Fruit fly (Drosophila melanogaster) whole organism, embryonic: ENCODE measurements around the gene CG13609.

Experiments
- Antp ChIP-seq: fragments of 200-800 bp; sonication (Bioruptor generic); optimal IDR thresholded peaks from 3 replicates; lab custom pipeline; 2016; ENCODE audit warnings: missing biosample characterization, missing genetic modification characterization
- CG10543 ChIP-seq: fragments of 200-800 bp; sonication (Bioruptor generic); optimal IDR thresholded peaks from 3 replicates; lab custom pipeline; 2017; ENCODE audit warnings: missing biosample characterization, mild to moderate bottlenecking, missing genetic modification characterization, moderate library complexity
- CG11560 ChIP-seq: fragments of 200-800 bp; sonication (Bioruptor generic); IDR thresholded peaks from 3 replicates; pipeline ENCODE4 v1.3.6; 2022; ENCODE audit warnings: missing biosample characterization, missing genetic modification characterization
- CG12236 ChIP-seq: fragments of 200-800 bp; sonication (Bioruptor generic); optimal IDR thresholded peaks from 2 replicates; lab custom pipeline; 2016; ENCODE audit warnings: missing biosample characterization, missing genetic modification characterization
- CG13287 ChIP-seq: fragments of 200-800 bp; sonication (Bioruptor generic); IDR thresholded peaks from 2 replicates; pipeline ENCODE4 v1.3.6; 2022; ENCODE audit warnings: missing biosample characterization, missing genetic modification characterization; ENCODE audit not compliant: partially characterized antibody
- CG14014 ChIP-seq: fragments of 200-800 bp; sonication (Bioruptor generic); IDR thresholded peaks from 2 replicates; pipeline ENCODE4 v1.3.6; 2022; ENCODE audit warnings: missing biosample characterization, missing genetic modification characterization
- CG15514 ChIP-seq: fragments of 200-800 bp; sonication (Bioruptor generic); optimal IDR thresholded peaks from 3 replicates; lab custom pipeline; 2017; ENCODE audit warnings: missing biosample characterization, missing genetic modification characterization, mild to moderate bottlenecking, moderate library complexity, missing genetic modification reagents
- CG17912 ChIP-seq: fragments of 200-800 bp; sonication (Bioruptor generic); optimal IDR thresholded peaks from 2 replicates; lab custom pipeline; 2018; ENCODE audit warnings: missing biosample characterization, mild to moderate bottlenecking, missing genetic modification characterization
- CG1832 ChIP-seq: fragments of 200-800 bp; sonication (Bioruptor generic); optimal IDR thresholded peaks from 2 replicates; lab custom pipeline; 2017; ENCODE audit warnings: missing biosample characterization, mild to moderate bottlenecking, missing genetic modification characterization, inconsistent platforms
- CG7987 ChIP-seq: fragments of 200-800 bp; sonication (Bioruptor generic); optimal IDR thresholded peaks from 2 replicates; lab custom pipeline; 2018; ENCODE audit warnings: missing biosample characterization, mild to moderate bottlenecking, missing genetic modification characterization, moderate library complexity
- CG8944 ChIP-seq: fragments of 200-800 bp; sonication (Bioruptor generic); optimal IDR thresholded peaks from 3 replicates; lab custom pipeline; 2016; ENCODE audit warnings: missing biosample characterization, missing genetic modification characterization
- CG9215 ChIP-seq: fragments of 200-800 bp; sonication (Bioruptor generic); IDR thresholded peaks from 2 replicates; pipeline ENCODE4 v1.3.6; 2022; ENCODE audit warnings: missing biosample characterization, missing genetic modification characterization
- CoRest ChIP-seq: fragments of 200-800 bp; sonication (Bioruptor generic); optimal IDR thresholded peaks from 3 replicates; lab custom pipeline; 2018; ENCODE audit warnings: missing biosample characterization, mild to moderate bottlenecking, missing genetic modification characterization, moderate library complexity
- E2f2 ChIP-seq: fragments of 200-800 bp; sonication (Bioruptor generic); IDR thresholded peaks from 2 replicates; pipeline ENCODE4 v1.3.6; 2022; ENCODE audit warnings: missing biosample characterization, missing genetic modification characterization
- Fer1 ChIP-seq: fragments of 200-800 bp; sonication (Bioruptor generic); optimal IDR thresholded peaks from 2 replicates; lab custom pipeline; 2017; ENCODE audit warnings: missing biosample characterization, mild to moderate bottlenecking, missing genetic modification characterization
- GATAe ChIP-seq: fragments of 200-800 bp; sonication (Bioruptor generic); conservative IDR thresholded peaks from 2 replicates; pipeline ENCODE4 v1.3.6; 2022; ENCODE audit warnings: missing biosample characterization, missing genetic modification characterization
- Hmr ChIP-seq: fragments of 200-800 bp; sonication (Bioruptor generic); optimal IDR thresholded peaks from 3 replicates; lab custom pipeline; 2017; ENCODE audit warnings: mild to moderate bottlenecking, missing biosample characterization, missing genetic modification reagents, missing genetic modification characterization
- Jarid2 ChIP-seq: fragments of 200-800 bp; sonication (Bioruptor generic); optimal IDR thresholded peaks from 3 replicates; lab custom pipeline; 2017; ENCODE audit warnings: mild to moderate bottlenecking, missing biosample characterization, missing genetic modification reagents, missing genetic modification characterization
- MBD-R2 ChIP-seq: fragments of 200-800 bp; sonication (Bioruptor generic); IDR thresholded peaks from 2 replicates; pipeline ENCODE4 v1.3.6; 2022; ENCODE audit warnings: missing biosample characterization, missing genetic modification characterization
- Nf-YB ChIP-seq: fragments of 200-800 bp; sonication (Bioruptor generic); optimal IDR thresholded peaks from 3 replicates; lab custom pipeline; 2019; ENCODE audit warnings: missing biosample characterization, mild to moderate bottlenecking, missing genetic modification characterization, moderate library complexity
- Rfx ChIP-seq: fragments of 200-800 bp; sonication (Bioruptor generic); IDR thresholded peaks from 2 replicates; pipeline ENCODE4 v1.3.6; 2022; ENCODE audit warnings: missing biosample characterization, missing genetic modification characterization
- Sry-δ ChIP-seq: fragments of 200-800 bp; sonication (Bioruptor generic); optimal IDR thresholded peaks from 2 replicates; lab custom pipeline; 2016; ENCODE audit warnings: missing biosample characterization, missing genetic modification characterization
- Vsx1 ChIP-seq: fragments of 200-800 bp; sonication (Bioruptor generic); optimal IDR thresholded peaks from 2 replicates; lab custom pipeline; 2017; ENCODE audit warnings: missing biosample characterization, mild to moderate bottlenecking, missing genetic modification characterization, missing genetic modification reagents
- ac ChIP-seq: fragments of 200-800 bp; sonication (Bioruptor generic); optimal IDR thresholded peaks from 3 replicates; lab custom pipeline; 2017; ENCODE audit warnings: missing biosample characterization, mild to moderate bottlenecking, missing genetic modification characterization
- aop ChIP-seq: fragments of 200-800 bp; sonication (Bioruptor generic); IDR thresholded peaks from 2 replicates; pipeline ENCODE4 v1.3.6; 2022; ENCODE audit warnings: missing biosample characterization, missing genetic modification characterization
- chm ChIP-seq: fragments of 200-800 bp; sonication (Bioruptor generic); IDR thresholded peaks from 2 replicates; pipeline ENCODE4 v1.3.6; 2022; ENCODE audit warnings: missing biosample characterization, missing genetic modification characterization
- cwo ChIP-seq: fragments of 200-800 bp; sonication (Bioruptor generic); optimal IDR thresholded peaks from 3 replicates; lab custom pipeline; 2017; ENCODE audit warnings: missing biosample characterization, missing genetic modification characterization, mild to moderate bottlenecking, moderate library complexity, missing genetic modification reagents
- eyg ChIP-seq: fragments of 200-800 bp; sonication (Bioruptor generic); optimal IDR thresholded peaks from 3 replicates; lab custom pipeline; 2016; ENCODE audit warnings: missing biosample characterization, missing genetic modification characterization
- fu2 ChIP-seq: fragments of 200-800 bp; sonication (Bioruptor generic); optimal IDR thresholded peaks from 2 replicates; lab custom pipeline; 2016; ENCODE audit warnings: missing biosample characterization, missing genetic modification characterization
- hbn ChIP-seq: fragments of 200-800 bp; sonication (Bioruptor generic); IDR thresholded peaks from 2 replicates; pipeline ENCODE4 v1.3.6; 2022; ENCODE audit warnings: missing biosample characterization, missing genetic modification characterization; ENCODE audit not compliant: partially characterized antibody
- hkb ChIP-seq, 2 experiments: fragments of 200-800 bp in 1 of 2; fragments of >200 bp in 1 of 2; sonication (Bioruptor generic) in 1 of 2; IDR thresholded peaks in 1 of 2; optimal IDR thresholded peaks in 1 of 2; 2 replicates each; pipeline versions ENCODE4 v1.3.6 to Lab custom; 2017 to 2022; ENCODE audit warnings: missing biosample characterization in 1 of 2, missing genetic modification characterization in 1 of 2
- kni ChIP-seq: fragments of 200-800 bp; sonication (Bioruptor generic); optimal IDR thresholded peaks from 3 replicates; lab custom pipeline; 2017; ENCODE audit warnings: mild to moderate bottlenecking, missing biosample characterization, missing genetic modification reagents, missing genetic modification characterization
- oc ChIP-seq: fragments of 200-800 bp; sonication (Bioruptor generic); optimal IDR thresholded peaks from 2 replicates; lab custom pipeline; 2018; ENCODE audit warnings: missing biosample characterization, mild to moderate bottlenecking, missing genetic modification characterization, moderate library complexity
- onecut ChIP-seq: fragments of 200-800 bp; sonication (Bioruptor generic); IDR thresholded peaks from 2 replicates; pipeline ENCODE4 v1.3.6; 2022; ENCODE audit warnings: missing biosample characterization, missing genetic modification characterization
- otp ChIP-seq: fragments of 200-800 bp; sonication (Bioruptor generic); IDR thresholded peaks from 3 replicates; pipeline ENCODE4, ENCODE4 v1.3.6; 2022; ENCODE audit warnings: missing biosample characterization, missing genetic modification characterization
- pan ChIP-seq, 4 experiments: fragments of >200 bp in 3 of 4; fragments of 200-800 bp in 1 of 4; sonication (Bioruptor generic) in 1 of 4; optimal IDR thresholded peaks in 3 of 4; IDR thresholded peaks in 1 of 4; 2 replicates each; pipeline versions ENCODE4 v1.3.6 to Lab custom; 2017 to 2022; ENCODE audit warnings: missing biosample characterization in 2 of 4, missing genetic modification characterization in 2 of 4, mixed read lengths in 1 of 4
- pfk ChIP-seq: fragments of 200-800 bp; sonication (Bioruptor generic); optimal IDR thresholded peaks from 2 replicates; lab custom pipeline; 2018; ENCODE audit warnings: missing biosample characterization, mild to moderate bottlenecking, missing genetic modification characterization, moderate library complexity
- sr ChIP-seq: fragments of 200-800 bp; sonication (Bioruptor generic); IDR thresholded peaks from 3 replicates; pipeline ENCODE4 v1.3.6; 2022; ENCODE audit warnings: missing biosample characterization, missing genetic modification characterization
- stwl ChIP-seq: fragments of 200-800 bp; sonication (Bioruptor generic); optimal IDR thresholded peaks from 3 replicates; lab custom pipeline; 2018; ENCODE audit warnings: missing biosample characterization, mild to moderate bottlenecking, missing genetic modification characterization, moderate library complexity
- unc-4 ChIP-seq: fragments of 200-800 bp; sonication (Bioruptor generic); IDR thresholded peaks from 2 replicates; pipeline ENCODE4 v1.3.6; 2022; ENCODE audit warnings: missing biosample characterization, missing genetic modification characterization; ENCODE audit not compliant: partially characterized antibody
- vvl ChIP-seq: fragments of 200-800 bp; sonication (Bioruptor generic); IDR thresholded peaks from 2 replicates; pipeline ENCODE4 v1.3.6; 2022; ENCODE audit warnings: missing biosample characterization, missing genetic modification characterization

The CG13609 gene

DNA sequence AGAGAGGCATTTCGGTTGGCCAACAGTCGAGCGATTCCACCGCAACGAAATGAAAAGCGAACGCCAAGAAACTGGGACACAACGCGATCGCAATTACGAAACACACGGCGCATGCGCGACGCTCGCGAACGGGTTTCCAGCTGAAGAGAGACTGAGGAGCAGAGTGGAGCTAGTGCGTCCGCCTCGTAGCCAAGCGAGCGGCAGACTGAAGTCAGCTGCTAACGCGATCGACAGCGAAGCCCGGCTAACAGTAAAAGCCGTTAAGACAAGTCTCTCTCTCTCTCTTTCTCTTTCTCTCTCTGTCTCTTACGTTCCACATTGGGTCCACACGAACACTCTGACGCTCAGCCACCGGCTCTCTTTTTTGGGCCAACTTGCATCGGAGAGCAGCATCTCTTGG is 8.3 kb upstream of the CG13609 start, which contains the start of gene CG17786 (continued):
- TF ChIP-seq CG10543 (peak; percentile 35), CG7987 (GFP tag; lab: Kevin White, UChicago) (no peak), E2f2 (GFP tag; lab: Robert Waterston, UW) (no peak; the same call in 1 of the 2 replicates), Fer1 (GFP tag; lab: Kevin White, UChicago) (peak; percentile 28), CG15514 (peak; percentile 30), CoRest (tag; lab: Kevin White, UChicago) (no peak), pan (optimal IDR thresholded peaks at IDR 0.05; lab: Kevin White, UChicago) (no peak), pan (GFP tag; optimal IDR thresholded peaks at IDR 0.05 in 1 of 2, IDR thresholded peaks at IDR 0.05 in 1 of 2) (no peak), fu2 (GFP tag; lab: Kevin White, UChicago) (no peak), Rfx (GFP tag; lab: Robert Waterston, UW) (no peak), ac (GFP tag; lab: Kevin White, UChicago) (no peak), Nf-YB (GFP tag; lab: Kevin White, UChicago) (no peak), otp (GFP tag; lab: Robert Waterston, UW) (peak; percentile 36; the same call in 1 of the 3 replicates), Sry-δ (GFP tag; lab: Kevin White, UChicago) (no peak), stwl (tag; lab: Kevin White, UChicago) (no peak), Hmr (GFP tag; lab: Kevin White, UChicago) (peak; percentile 8), CG8944 (GFP tag; lab: Kevin White, UChicago) (no peak), pfk (GFP tag; lab: Kevin White, UChicago) (no peak), oc (peak; percentile 42), CG11560 (tag; lab: Robert Waterston, UW) (no peak), Vsx1 (GFP tag; lab: Kevin White, UChicago) (no peak), CG17912 (GFP tag; lab: Kevin White, UChicago) (no peak), kni (GFP tag; lab: Kevin White, UChicago) (peak; percentile 73), MBD-R2 (GFP tag; lab: Robert Waterston, UW) (peak; percentile 21; the same call in 1 of the 2 replicates), Antp (peak; percentile 13), hbn (0 out of 2 replicates have a peak, but pooled peaks have one; percentile 29), aop (GFP tag; lab: Robert Waterston, UW) (no peak), hkb (optimal IDR thresholded peaks at IDR 0.05; lab: Kevin White, UChicago) (no peak), hkb (GFP tag; IDR thresholded peaks at IDR 0.05; lab: Robert Waterston, UW) (peak; percentile 49), sr (GFP tag; lab: Robert Waterston, UW) (0 out of 3 replicates have a peak, but pooled peaks have one; percentile 22), CG14014 (no peak), unc-4 (GFP tag; lab: Robert Waterston, UW) (peak; percentile 40; the same call in 1 of the 2 replicates), chm (GFP tag; lab: Robert Waterston, UW) (peak; percentile 56), eyg (GFP tag; lab: Kevin White, UChicago) (no peak), cwo (GFP tag; lab: Kevin White, UChicago) (peak; percentile 2), CG13287 (GFP tag; lab: Robert Waterston, UW) (peak; percentile 64), Jarid2 (GFP tag; lab: Kevin White, UChicago) (peak; percentile 82), CG9215 (GFP tag; lab: Robert Waterston, UW) (no peak), onecut (GFP tag; lab: Robert Waterston, UW) (0 out of 2 replicates have a peak, but pooled peaks have one; percentile 19), GATAe (GFP tag; lab: Robert Waterston, UW) (no peak), CG1832 (GFP tag; lab: Kevin White, UChicago) (peak; percentile 54), CG12236 (no peak), vvl (peak; percentile 62; the same call in 1 of the 2 replicates)
